Worm (Caenorhabditis elegans): ENCODE measurements around the gene T07A5.7.

The T07A5.7 gene

DNA sequence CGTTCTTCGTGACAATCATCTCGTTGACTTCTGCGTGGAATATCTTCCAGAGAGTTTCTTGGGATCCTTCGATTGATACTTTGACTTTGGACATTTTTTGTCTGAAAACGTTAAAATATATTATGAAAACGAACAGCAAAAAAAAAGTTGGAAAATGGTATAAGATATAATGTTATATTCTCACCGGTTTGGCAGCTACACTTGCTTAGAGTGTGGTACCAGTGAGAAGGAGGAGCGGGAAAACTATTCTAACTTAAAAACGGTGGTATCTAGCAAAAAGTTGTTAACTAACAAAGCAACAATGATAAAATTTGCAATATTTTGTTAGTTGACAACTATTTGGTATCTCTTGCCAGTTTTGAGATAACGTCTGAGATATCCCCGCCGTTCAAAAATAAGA lies 30.8 kb upstream of the T07A5.7 start, which contains the start of gene tbx-9:
Gene tbx-9, minus strand, starts transcription at position 101 of the 400 bp plus-strand sequence.
- no peak for TF ChIP-seq nhr-10 (tag; optimal IDR thresholded peaks at IDR 0.05)
- TF ChIP-seq crh-2 (tag; optimal IDR thresholded peaks at IDR 0.05), result no peak
- no peak for TF ChIP-seq fos-1 (tag; optimal IDR thresholded peaks at IDR 0.05)
- TF ChIP-seq ceh-82 (tag; optimal IDR thresholded peaks at IDR 0.05), result no peak
- TF ChIP-seq mdl-1 (tag; optimal IDR thresholded peaks at IDR 0.05), result no peak
- TF ChIP-seq snpc-4 (tag; optimal IDR thresholded peaks at IDR 0.05), result no peak
- TF ChIP-seq nhr-6 (tag; optimal IDR thresholded peaks at IDR 0.05), result no peak

DNA sequence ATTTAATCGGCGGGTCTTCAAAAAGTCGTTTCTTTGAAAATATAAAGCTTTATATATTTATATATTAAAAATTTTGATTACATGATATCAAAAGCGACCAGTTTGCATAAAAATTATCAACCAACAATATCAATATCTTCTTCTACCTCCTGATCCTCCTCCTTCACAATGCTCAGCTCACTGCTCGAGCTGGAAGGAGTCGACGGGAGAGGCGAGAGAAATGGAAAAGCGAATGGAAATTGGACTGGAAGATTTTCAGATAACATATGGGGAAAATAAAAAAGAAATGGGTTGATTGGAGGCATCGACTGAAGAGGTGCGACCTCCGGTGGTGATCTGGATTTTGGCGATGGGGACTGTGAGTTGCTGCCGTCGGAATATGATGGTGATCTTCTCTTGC lies 29.0 kb upstream of the T07A5.7 start:
- TF ChIP-seq F13H6.1 (tag; optimal IDR thresholded peaks at IDR 0.05) (no peak), C34F6.9 (tag; optimal IDR thresholded peaks at IDR 0.05) (no peak), egl-27 (tag; optimal IDR thresholded peaks at IDR 0.05) (no peak), ztf-11 (tag; optimal IDR thresholded peaks at IDR 0.05) (no peak), lin-39 (tag; optimal IDR thresholded peaks at IDR 0.05) (no peak), skn-1 (tag; optimal IDR thresholded peaks at IDR 0.05) (no peak), blmp-1 (tag; optimal IDR thresholded peaks at IDR 0.05; ENCODE audit: insufficient read depth) (no peak), elt-3 (tag; optimal IDR thresholded peaks at IDR 0.05) (no peak), mdl-1 (tag; optimal IDR thresholded peaks at IDR 0.05) (no peak)

DNA sequence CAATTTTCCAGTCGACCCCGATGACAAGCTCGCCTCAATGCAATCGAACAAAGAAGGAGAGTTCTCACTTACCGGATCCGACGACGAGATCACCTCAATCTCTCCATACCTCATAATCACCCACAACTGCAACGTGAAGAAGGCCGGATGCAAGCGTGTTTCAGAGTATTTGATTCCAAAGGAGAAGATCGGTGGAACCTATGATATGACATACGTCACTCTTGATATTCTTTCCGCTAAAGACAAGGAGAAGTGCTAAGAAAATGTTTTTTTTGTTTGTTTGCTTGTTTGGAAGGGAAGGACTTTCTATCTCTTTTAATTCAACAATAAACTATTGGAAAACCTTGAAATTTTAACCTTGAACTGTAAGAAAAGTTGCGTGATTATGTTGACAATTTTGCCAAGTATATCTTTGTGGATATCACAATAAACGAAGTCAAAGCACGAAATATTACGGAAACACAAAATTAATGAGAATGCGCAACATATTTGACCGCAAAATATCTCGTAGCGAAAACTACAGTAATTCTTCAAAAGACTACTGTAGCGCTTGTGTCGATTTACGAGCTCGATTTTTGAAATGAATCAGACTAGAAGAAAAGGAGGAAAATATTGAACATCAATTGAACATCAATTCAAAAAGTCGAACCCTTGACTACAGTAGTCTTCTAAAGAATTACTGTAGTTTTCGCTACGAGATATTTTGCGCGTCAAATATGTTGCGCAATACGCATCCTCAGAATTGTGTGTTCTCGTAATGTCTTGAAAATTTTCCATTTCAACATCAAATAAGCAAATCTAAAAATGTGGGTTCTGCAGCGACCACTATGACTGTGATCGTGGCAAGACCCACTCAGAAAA lies 28.3 kb upstream of the T07A5.7 start:
- TF ChIP-seq sma-3 (GFP tag; optimal IDR thresholded peaks at IDR 0.05) (peak; percentile 44), F13H6.1 (tag; optimal IDR thresholded peaks at IDR 0.05) (no peak), nhr-21 (tag; optimal IDR thresholded peaks at IDR 0.05) (peak; percentile 18), ceh-82 (tag; optimal IDR thresholded peaks at IDR 0.05) (no peak), nhr-6 (tag; optimal IDR thresholded peaks at IDR 0.05) (peak; percentile 0), nhr-129 (tag; optimal IDR thresholded peaks at IDR 0.05) (no peak), lsy-2 (tag; optimal IDR thresholded peaks at IDR 0.05) (no peak), R02D3.7 (tag; optimal IDR thresholded peaks at IDR 0.05) (no peak), nhr-10 (tag; optimal IDR thresholded peaks at IDR 0.05) (no peak), snpc-4 (tag; optimal IDR thresholded peaks at IDR 0.05) (no peak), Y55F3AM.14 (GFP tag; optimal IDR thresholded peaks at IDR 0.05) (no peak), peb-1 (tag; optimal IDR thresholded peaks at IDR 0.05) (no peak), ceh-16 (tag; optimal IDR thresholded peaks at IDR 0.05) (no peak), ama-1 (optimal IDR thresholded peaks at IDR 0.05) (no peak), aly-2 (tag; optimal IDR thresholded peaks at IDR 0.05) (no peak), lin-13 (GFP tag; optimal IDR thresholded peaks at IDR 0.05) (peak; percentile 31), egl-27 (tag; optimal IDR thresholded peaks at IDR 0.05) (no peak), nhr-25 (tag; optimal IDR thresholded peaks at IDR 0.05) (peak; percentile 80), nhr-237 (tag; optimal IDR thresholded peaks at IDR 0.05) (no peak), nhr-12 (tag; optimal IDR thresholded peaks at IDR 0.05) (no peak), ztf-11 (tag; optimal IDR thresholded peaks at IDR 0.05) (no peak), fos-1 (tag; optimal IDR thresholded peaks at IDR 0.05) (no peak), nhr-11 (tag; optimal IDR thresholded peaks at IDR 0.05) (no peak), unc-39 (tag; optimal IDR thresholded peaks at IDR 0.05) (no peak), lin-11 (tag; optimal IDR thresholded peaks at IDR 0.05) (no peak), gmeb-1 (tag; optimal IDR thresholded peaks at IDR 0.05) (no peak), mbf-1 (tag; optimal IDR thresholded peaks at IDR 0.05) (no peak), nhr-77 (tag; optimal IDR thresholded peaks at IDR 0.05) (no peak), unc-55 (GFP tag; optimal IDR thresholded peaks at IDR 0.05) (no peak), ztf-4 (tag; optimal IDR thresholded peaks at IDR 0.05) (peak; percentile 43), alr-1 (tag; optimal IDR thresholded peaks at IDR 0.05) (no peak), blmp-1 (tag; optimal IDR thresholded peaks at IDR 0.05; ENCODE audit: insufficient read depth) (peak; percentile 41), C34F6.9 (tag; optimal IDR thresholded peaks at IDR 0.05) (no peak), nhr-23 (tag; optimal IDR thresholded peaks at IDR 0.05) (no peak), crh-2 (tag; optimal IDR thresholded peaks at IDR 0.05) (peak; percentile 24)

Data from whole organism, L2 larva.